Worm (Caenorhabditis elegans) whole organism, mixed stage, embryonic: ENCODE data around the gene ZK455.5.

Source experiments
- M03D4.4 ChIP-seq: sonication (generic microtip); optimal IDR thresholded peaks from 2 replicates; lab custom pipeline; 2017; ENCODE audit warnings: mild to moderate bottlenecking, missing genetic modification characterization, missing compliant biosample characterization
- blmp-1 ChIP-seq: fragments of 150-350 bp; optimal IDR thresholded peaks from 2 replicates; lab custom pipeline; 2014; ENCODE audit warnings: missing biosample characterization, missing genetic modification characterization
- ceh-43 ChIP-seq: fragments of 200-800 bp; sonication (Bioruptor generic); optimal IDR thresholded peaks from 2 replicates; lab custom pipeline; 2018; ENCODE audit warnings: mild to moderate bottlenecking, missing genetic modification characterization, moderate library complexity, missing compliant biosample characterization
- ces-1 ChIP-seq: fragments of 150-350 bp; optimal IDR thresholded peaks from 2 replicates; lab custom pipeline; 2014; ENCODE audit warnings: missing biosample characterization, missing genetic modification reagents, missing genetic modification characterization
- cnd-1 ChIP-seq: fragments of 200-800 bp; sonication (Bioruptor generic); optimal IDR thresholded peaks from 2 replicates; lab custom pipeline; 2018; ENCODE audit warnings: mild to moderate bottlenecking, missing genetic modification characterization, missing compliant biosample characterization
- drap-1 ChIP-seq: fragments of 200-800 bp; sonication (Bioruptor generic); optimal IDR thresholded peaks from 3 replicates; lab custom pipeline; 2018; ENCODE audit warnings: mild to moderate bottlenecking, missing genetic modification characterization, missing compliant biosample characterization
- elt-1 ChIP-seq: sonication (generic microtip); optimal IDR thresholded peaks from 2 replicates; lab custom pipeline; 2017; ENCODE audit warnings: missing genetic modification characterization, mild to moderate bottlenecking, missing compliant biosample characterization, antibody characterized with exemption, moderate library complexity, borderline replicate concordance; ENCODE audit not compliant: insufficient read depth
- elt-3 ChIP-seq: fragments of 150-350 bp; optimal IDR thresholded peaks from 2 replicates; lab custom pipeline; 2014; ENCODE audit warnings: missing biosample characterization, missing genetic modification characterization
- ham-2 ChIP-seq: fragments of 200-800 bp; sonication (Bioruptor generic); optimal IDR thresholded peaks from 2 replicates; lab custom pipeline; 2018; ENCODE audit warnings: mild to moderate bottlenecking, missing genetic modification characterization, missing compliant biosample characterization
- hlh-1 ChIP-seq: fragments of 150-350 bp; optimal IDR thresholded peaks from 2 replicates; lab custom pipeline; 2014; ENCODE audit warnings: missing biosample characterization, missing genetic modification reagents, missing genetic modification characterization
- lin-13 ChIP-seq: fragments of 150-350 bp; optimal IDR thresholded peaks from 2 replicates; lab custom pipeline; 2014; ENCODE audit warnings: missing biosample characterization, missing genetic modification characterization
- lin-32 ChIP-seq: fragments of 200-800 bp; sonication (Bioruptor generic); optimal IDR thresholded peaks from 2 replicates; lab custom pipeline; 2018; ENCODE audit warnings: mild to moderate bottlenecking, missing genetic modification characterization, missing compliant biosample characterization
- mab-5 ChIP-seq: fragments of 150-350 bp; optimal IDR thresholded peaks from 2 replicates; lab custom pipeline; 2014; ENCODE audit warnings: missing biosample characterization, missing genetic modification characterization
- mep-1 ChIP-seq: fragments of 150-350 bp; optimal IDR thresholded peaks from 2 replicates; lab custom pipeline; 2017; ENCODE audit warnings: missing biosample characterization, missing genetic modification reagents, missing genetic modification characterization, inconsistent platforms
- mls-2 ChIP-seq: sonication (generic microtip); optimal IDR thresholded peaks from 2 replicates; lab custom pipeline; 2016; ENCODE audit warnings: mild to moderate bottlenecking, missing genetic modification characterization, moderate library complexity, missing compliant biosample characterization
- nhr-2 ChIP-seq: fragments of 150-350 bp; optimal IDR thresholded peaks from 2 replicates; lab custom pipeline; 2014; ENCODE audit warnings: missing biosample characterization, missing genetic modification characterization
- nhr-237 ChIP-seq: fragments of 150-350 bp; optimal IDR thresholded peaks from 2 replicates; lab custom pipeline; 2014; ENCODE audit warnings: missing biosample characterization, missing genetic modification characterization
- nhr-28 ChIP-seq: fragments of 150-350 bp; optimal IDR thresholded peaks from 2 replicates; lab custom pipeline; 2014; ENCODE audit warnings: missing biosample characterization, missing genetic modification characterization
- pha-4 ChIP-seq: fragments of 150-350 bp; optimal IDR thresholded peaks from 2 replicates; lab custom pipeline; 2018; ENCODE audit warnings: missing biosample characterization, missing genetic modification reagents, missing genetic modification characterization
- sem-2 ChIP-seq: fragments of 200-800 bp; sonication (Bioruptor generic); optimal IDR thresholded peaks from 2 replicates; lab custom pipeline; 2018; ENCODE audit warnings: mild to moderate bottlenecking, missing genetic modification characterization, missing compliant biosample characterization
- snpc-4 ChIP-seq: fragments of 150-350 bp; optimal IDR thresholded peaks from 2 replicates; lab custom pipeline; 2014; ENCODE audit warnings: missing biosample characterization, missing genetic modification characterization
- sptf-1 ChIP-seq: sonication (generic microtip); optimal IDR thresholded peaks from 2 replicates; lab custom pipeline; 2017; ENCODE audit warnings: mild to moderate bottlenecking, missing genetic modification characterization, moderate library complexity, missing compliant biosample characterization
- tbx-8 ChIP-seq: fragments of 200-800 bp; sonication (Bioruptor generic); optimal IDR thresholded peaks from 2 replicates; lab custom pipeline; 2018; ENCODE audit warnings: mild to moderate bottlenecking, missing genetic modification characterization, moderate library complexity, missing compliant biosample characterization
- unc-120 ChIP-seq: sonication (generic microtip); optimal IDR thresholded peaks from 2 replicates; lab custom pipeline; 2017; ENCODE audit warnings: missing genetic modification characterization, missing compliant biosample characterization; ENCODE audit not compliant: poor library complexity, severe bottlenecking
- unc-39 ChIP-seq: fragments of 150-350 bp; optimal IDR thresholded peaks from 2 replicates; lab custom pipeline; 2014; ENCODE audit warnings: missing biosample characterization, missing genetic modification characterization
- unc-62 ChIP-seq: fragments of 150-350 bp; optimal IDR thresholded peaks from 2 replicates; lab custom pipeline; 2014; ENCODE audit warnings: missing biosample characterization, missing genetic modification reagents, missing genetic modification characterization
- ztf-11 ChIP-seq: fragments of 150-350 bp; optimal IDR thresholded peaks from 2 replicates; lab custom pipeline; 2014; ENCODE audit warnings: missing biosample characterization, missing genetic modification characterization

The ZK455.5 gene

ce11 chrX:11326827-11327226, at the start of gene ZK455.5:
Gene ZK455.5, minus strand, starts transcription at chrX:11326927.
- TF ChIP-seq ztf-11 (no peak), elt-3 (tag; lab: Kevin White, UChicago) (no peak), nhr-28 (tag; lab: Kevin White, UChicago) (no peak), blmp-1 (tag; lab: Kevin White, UChicago) (no peak), mls-2 (tag; lab: Kevin White, UChicago) (no peak), snpc-4 (no peak), pha-4 (tag; lab: Kevin White, UChicago) (no peak), cnd-1 (no peak), tbx-8 (GFP tag; lab: Kevin White, UChicago) (no peak), ces-1 (GFP tag; lab: Kevin White, UChicago) (no peak), unc-62 (GFP tag; lab: Kevin White, UChicago) (no peak), mep-1 (tag; lab: Kevin White, UChicago) (no peak), nhr-2 (tag; lab: Kevin White, UChicago) (no peak), mab-5 (tag; lab: Kevin White, UChicago) (no peak), sem-2 (GFP tag; lab: Kevin White, UChicago) (no peak), nhr-237 (tag; lab: Kevin White, UChicago) (no peak), hlh-1 (tag; lab: Kevin White, UChicago) (no peak), unc-39 (tag; lab: Kevin White, UChicago) (no peak)

- TF ChIP-seq cnd-1 (no peak), sptf-1 (tag; lab: Kevin White, UChicago) (peak; percentile 2), hlh-1 (tag; lab: Kevin White, UChicago) (no peak)
These were observed 48.8 kb upstream of the ZK455.5 start, which contains the start of gene F42E11.3 for ce11 chrX:11375509-11375908. Gene F42E11.3, minus strand, starts transcription at chrX:11375609.

- TF ChIP-seq ham-2 (no peak), nhr-2 (tag; lab: Kevin White, UChicago) (peak; percentile 68), unc-62 (GFP tag; lab: Kevin White, UChicago) (peak; percentile 29), M03D4.4 (no peak), mab-5 (tag; lab: Kevin White, UChicago) (no peak), nhr-237 (tag; lab: Kevin White, UChicago) (no peak), cnd-1 (no peak), unc-120 (tag; lab: Kevin White, UChicago) (no peak), sptf-1 (tag; lab: Kevin White, UChicago) (no peak)
These were observed 43.4 kb upstream of the ZK455.5 start for ce11 chrX:11370090-11370489.

- TF ChIP-seq ceh-43 (no peak), unc-120 (tag; lab: Kevin White, UChicago) (peak; percentile 4), mep-1 (tag; lab: Kevin White, UChicago) (peak; percentile 30), nhr-2 (tag; lab: Kevin White, UChicago) (no peak), ces-1 (GFP tag; lab: Kevin White, UChicago) (peak; percentile 87), hlh-1 (tag; lab: Kevin White, UChicago) (no peak), snpc-4 (no peak), pha-4 (tag; lab: Kevin White, UChicago) (peak; percentile 43), unc-62 (GFP tag; lab: Kevin White, UChicago) (peak; percentile 88), unc-39 (tag; lab: Kevin White, UChicago) (no peak), tbx-8 (GFP tag; lab: Kevin White, UChicago) (no peak)
These were observed 42.1 kb upstream of the ZK455.5 start for ce11 chrX:11368845-11369244.

ce11 chrX:11368417-11368816, 41.7 kb upstream of the ZK455.5 start, which contains the start of gene ttyh-1:
Gene ttyh-1, plus strand, starts transcription at chrX:11368717.
- no peak for TF ChIP-seq unc-62 (GFP tag; lab: Kevin White, UChicago)
- TF ChIP-seq elt-1 (tag; lab: Kevin White, UChicago), result no peak
- TF ChIP-seq tbx-8 (GFP tag; lab: Kevin White, UChicago), result no peak
- no peak for TF ChIP-seq sem-2 (GFP tag; lab: Kevin White, UChicago)
- no peak for TF ChIP-seq mep-1 (tag; lab: Kevin White, UChicago)
- no peak for TF ChIP-seq M03D4.4
- no peak for TF ChIP-seq ham-2
- TF ChIP-seq drap-1 (GFP tag; lab: Kevin White, UChicago), result no peak
- TF ChIP-seq ceh-43, result no peak
- TF ChIP-seq lin-32 (GFP tag; lab: Kevin White, UChicago), result no peak
- TF ChIP-seq lin-13 (tag; lab: Kevin White, UChicago), result no peak
- TF ChIP-seq, all 35 proteins: peak for 0

ce11 chrX:11367640-11368039, 40.9 kb upstream of the ZK455.5 start:
- TF ChIP-seq ces-1 (GFP tag; lab: Kevin White, UChicago), result peak; percentile 60
- no peak for TF ChIP-seq lin-32 (GFP tag; lab: Kevin White, UChicago)
- peak; percentile 37 for TF ChIP-seq sptf-1 (tag; lab: Kevin White, UChicago)
